Worm (Caenorhabditis elegans) whole organism, L3 larva: ENCODE measurements around the gene rbm-42.

Experiments
- aly-2 ChIP-seq: fragments of 150-350 bp; optimal IDR thresholded peaks from 2 replicates; lab custom pipeline; 2014; ENCODE audit warnings: missing biosample characterization, missing genetic modification characterization
- nfya-1 ChIP-seq: sonication (generic microtip); optimal IDR thresholded peaks from 2 replicates; lab custom pipeline; 2017; ENCODE audit warnings: missing genetic modification characterization, mild to moderate bottlenecking, missing compliant biosample characterization, antibody characterized with exemption, moderate library complexity; ENCODE audit not compliant: insufficient read depth
- nhr-237 ChIP-seq: fragments of 150-350 bp; optimal IDR thresholded peaks from 2 replicates; lab custom pipeline; 2014; ENCODE audit warnings: missing biosample characterization, missing genetic modification characterization
- nhr-67 ChIP-seq: fragments of 150-350 bp; optimal IDR thresholded peaks from 2 replicates; lab custom pipeline; 2014; ENCODE audit warnings: missing biosample characterization, missing genetic modification characterization
- nhr-77 ChIP-seq: fragments of 150-350 bp; optimal IDR thresholded peaks from 2 replicates; lab custom pipeline; 2014; ENCODE audit warnings: missing biosample characterization, missing genetic modification characterization
- unc-39 ChIP-seq: sonication (generic microtip); optimal IDR thresholded peaks from 4 replicates; lab custom pipeline; 2017; ENCODE audit warnings: missing biosample characterization, missing genetic modification characterization
- zag-1 ChIP-seq: fragments of 150-350 bp; optimal IDR thresholded peaks from 2 replicates; lab custom pipeline; 2014; ENCODE audit warnings: missing biosample characterization, missing genetic modification characterization

ce11 chrIII:5199577-5199976 is 46.5 kb upstream of the rbm-42 start, which contains the start of gene emb-8:
- no peak for TF ChIP-seq nhr-77
- TF ChIP-seq nhr-237 (tag; lab: Kevin White, UChicago) = no peak
- TF ChIP-seq nfya-1 (tag; lab: Kevin White, UChicago) = no peak
- TF ChIP-seq nhr-67 (tag; lab: Kevin White, UChicago) = no peak
- TF ChIP-seq aly-2 (tag; lab: Kevin White, UChicago) = no peak
- TF ChIP-seq unc-39 (tag; lab: Kevin White, UChicago) = no peak
- TF ChIP-seq zag-1 (tag; lab: Kevin White, UChicago) = no peak
